Fruit fly (Drosophila melanogaster) whole organism, embryonic: ENCODE results near the gene CG32816.
A peak's percentile ranks its signal among the peaks of the same experiment; 100 is the strongest.

Source experiments
- Atf-2 ChIP-seq: fragments of 200-800 bp; sonication (Bioruptor generic); optimal IDR thresholded peaks from 2 replicates; lab custom pipeline; 2016; ENCODE audit warnings: missing biosample characterization, missing genetic modification characterization
- Atf3 ChIP-seq: fragments of 200-800 bp; sonication (Bioruptor generic); optimal IDR thresholded peaks from 3 replicates; lab custom pipeline; 2016; ENCODE audit warnings: missing biosample characterization, missing genetic modification characterization
- B-H1 ChIP-seq: fragments of 200-800 bp; sonication (Bioruptor generic); IDR thresholded peaks from 3 replicates; pipeline ENCODE4 v1.3.6; 2022; ENCODE audit warnings: missing biosample characterization, missing genetic modification characterization
- CG11696 ChIP-seq: fragments of 200-800 bp; sonication (Bioruptor generic); IDR thresholded peaks from 2 replicates; pipeline ENCODE4 v1.3.6; 2022; ENCODE audit warnings: missing biosample characterization, missing genetic modification characterization
- CG12071 ChIP-seq: fragments of 200-800 bp; sonication (Bioruptor generic); optimal IDR thresholded peaks from 3 replicates; lab custom pipeline; 2018; ENCODE audit warnings: missing biosample characterization, mild to moderate bottlenecking, missing genetic modification characterization
- CG12155 ChIP-seq: fragments of 200-800 bp; sonication (Bioruptor generic); optimal IDR thresholded peaks from 3 replicates; lab custom pipeline; 2016; ENCODE audit warnings: missing biosample characterization, missing genetic modification characterization
- CG12769 ChIP-seq: fragments of 200-800 bp; sonication (Bioruptor generic); optimal IDR thresholded peaks from 2 replicates; lab custom pipeline; 2019; ENCODE audit warnings: missing biosample characterization, mild to moderate bottlenecking, missing genetic modification characterization, moderate library complexity
- CG1529 ChIP-seq: fragments of 200-800 bp; sonication (Bioruptor generic); optimal IDR thresholded peaks from 3 replicates; lab custom pipeline; 2018; ENCODE audit warnings: missing biosample characterization, missing genetic modification characterization
- CG15514 ChIP-seq: fragments of 200-800 bp; sonication (Bioruptor generic); optimal IDR thresholded peaks from 3 replicates; lab custom pipeline; 2017; ENCODE audit warnings: missing biosample characterization, missing genetic modification characterization, mild to moderate bottlenecking, moderate library complexity, missing genetic modification reagents
- CG17385 ChIP-seq: fragments of 200-800 bp; sonication (Bioruptor generic); optimal IDR thresholded peaks from 3 replicates; lab custom pipeline; 2018; ENCODE audit warnings: missing biosample characterization, mild to moderate bottlenecking, missing genetic modification characterization
- CG4730 ChIP-seq: fragments of 200-800 bp; sonication (Bioruptor generic); IDR thresholded peaks from 2 replicates; pipeline ENCODE4 v1.3.6; 2022; ENCODE audit warnings: missing biosample characterization, missing genetic modification characterization
- CG5245 ChIP-seq: fragments of 200-800 bp; sonication (Bioruptor generic); optimal IDR thresholded peaks from 3 replicates; lab custom pipeline; 2016; ENCODE audit warnings: missing biosample characterization, missing genetic modification characterization
- CG6765 ChIP-seq: fragments of 200-800 bp; sonication (Bioruptor generic); optimal IDR thresholded peaks from 3 replicates; lab custom pipeline; 2017; ENCODE audit warnings: missing biosample characterization, mild to moderate bottlenecking, missing genetic modification characterization
- CG7745 ChIP-seq: fragments of 200-800 bp; sonication (Bioruptor generic); optimal IDR thresholded peaks from 2 replicates; lab custom pipeline; 2018; ENCODE audit warnings: missing biosample characterization, mild to moderate bottlenecking, missing genetic modification characterization, moderate library complexity
- CG7839 ChIP-seq: fragments of 200-800 bp; sonication (Bioruptor generic); optimal IDR thresholded peaks from 3 replicates; lab custom pipeline; 2018; ENCODE audit warnings: missing biosample characterization, mild to moderate bottlenecking, missing genetic modification characterization, moderate library complexity
- CG9727 ChIP-seq: fragments of 200-800 bp; sonication (Bioruptor generic); optimal IDR thresholded peaks from 3 replicates; lab custom pipeline; 2017; ENCODE audit warnings: missing biosample characterization, mild to moderate bottlenecking, missing genetic modification characterization
- Dip2 ChIP-seq: fragments of 200-800 bp; sonication (Bioruptor generic); IDR thresholded peaks from 2 replicates; pipeline ENCODE4 v1.3.6; 2022; ENCODE audit warnings: missing biosample characterization, missing genetic modification characterization
- Doc2 ChIP-seq: fragments of 200-800 bp; sonication (Bioruptor generic); IDR thresholded peaks from 2 replicates; pipeline ENCODE4 v1.3.6; 2022; ENCODE audit warnings: missing biosample characterization, missing genetic modification characterization
- Dref ChIP-seq: fragments of 200-800 bp; sonication (Bioruptor generic); IDR thresholded peaks from 2 replicates; pipeline ENCODE4 v1.3.6; 2022; ENCODE audit warnings: missing biosample characterization, missing genetic modification characterization
- Gsc ChIP-seq: fragments of 200-800 bp; sonication (Bioruptor generic); IDR thresholded peaks from 2 replicates; pipeline ENCODE4 v1.3.6; 2022; ENCODE audit warnings: missing biosample characterization, missing genetic modification characterization
- HLH4C ChIP-seq: fragments of 200-800 bp; sonication (Bioruptor generic); IDR thresholded peaks from 3 replicates; pipeline ENCODE4 v1.3.6; 2022; ENCODE audit warnings: missing biosample characterization, missing genetic modification characterization; ENCODE audit not compliant: partially characterized antibody
- Hand ChIP-seq: fragments of 200-800 bp; sonication (Bioruptor generic); optimal IDR thresholded peaks from 2 replicates; lab custom pipeline; 2017; ENCODE audit warnings: mild to moderate bottlenecking, missing biosample characterization, missing genetic modification reagents, missing genetic modification characterization
- MESR4 ChIP-seq: fragments of 200-800 bp; sonication (Bioruptor generic); optimal IDR thresholded peaks from 2 replicates; lab custom pipeline; 2018; ENCODE audit warnings: missing biosample characterization, mild to moderate bottlenecking, missing genetic modification characterization, moderate library complexity
- Max ChIP-seq: fragments of 200-800 bp; sonication (Bioruptor generic); optimal IDR thresholded peaks from 2 replicates; lab custom pipeline; 2016; ENCODE audit warnings: missing biosample characterization, mild to moderate bottlenecking, missing genetic modification characterization
- Myb ChIP-seq: fragments of 200-800 bp; sonication (Bioruptor generic); optimal IDR thresholded peaks from 2 replicates; lab custom pipeline; 2016; ENCODE audit warnings: missing biosample characterization, missing genetic modification characterization
- NC2α ChIP-seq: fragments of 200-800 bp; sonication (Bioruptor generic); optimal IDR thresholded peaks from 2 replicates; lab custom pipeline; 2016; ENCODE audit warnings: missing biosample characterization, missing genetic modification characterization
- Oaz ChIP-seq: fragments of 200-800 bp; sonication (Bioruptor generic); IDR thresholded peaks from 2 replicates; pipeline ENCODE4 v1.3.6; 2022; ENCODE audit warnings: missing biosample characterization, missing genetic modification characterization
- Optix ChIP-seq: fragments of 200-800 bp; sonication (Bioruptor generic); IDR thresholded peaks from 3 replicates; pipeline ENCODE4 v1.3.6; 2022; ENCODE audit warnings: missing biosample characterization, missing genetic modification characterization
- Ptx1 ChIP-seq: fragments of 200-800 bp; sonication (Bioruptor generic); IDR thresholded peaks from 2 replicates; pipeline ENCODE4 v1.3.6; 2022; ENCODE audit warnings: missing biosample characterization, missing genetic modification characterization
- Ravus ChIP-seq: fragments of 200-800 bp; sonication (Bioruptor generic); IDR thresholded peaks from 2 replicates; pipeline ENCODE4 v1.3.6; 2022; ENCODE audit warnings: missing biosample characterization, missing genetic modification characterization
- Sry-δ ChIP-seq: fragments of 200-800 bp; sonication (Bioruptor generic); optimal IDR thresholded peaks from 2 replicates; lab custom pipeline; 2016; ENCODE audit warnings: missing biosample characterization, missing genetic modification characterization
- ase ChIP-seq: fragments of 200-800 bp; sonication (Bioruptor generic); IDR thresholded peaks from 3 replicates; pipeline ENCODE4 v1.3.6; 2022; ENCODE audit warnings: missing biosample characterization, missing genetic modification characterization
- cad ChIP-seq: fragments of >200 bp; optimal IDR thresholded peaks from 2 replicates; lab custom pipeline; 2017; ENCODE audit warnings: missing biosample characterization, missing genetic modification characterization
- cas ChIP-seq: fragments of 200-800 bp; sonication (Bioruptor generic); IDR thresholded peaks from 2 replicates; pipeline ENCODE4 v1.3.6; 2022; ENCODE audit warnings: missing biosample characterization, missing genetic modification characterization
- chn ChIP-seq: fragments of 200-800 bp; sonication (Bioruptor generic); optimal IDR thresholded peaks from 2 replicates; lab custom pipeline; 2016; ENCODE audit warnings: missing biosample characterization, missing genetic modification characterization
- crp ChIP-seq, 2 experiments: fragments of 200-800 bp; sonication (Bioruptor generic); optimal IDR thresholded peaks; 2 replicates in 1 of 2; 3 replicates in 1 of 2; lab custom pipeline; 2017; ENCODE audit warnings: missing biosample characterization in 2 of 2, missing genetic modification characterization in 2 of 2, mild to moderate bottlenecking in 1 of 2, moderate library complexity in 1 of 2
- dmrt99B ChIP-seq: fragments of 200-800 bp; sonication (Bioruptor generic); optimal IDR thresholded peaks from 2 replicates; lab custom pipeline; 2018; ENCODE audit warnings: missing biosample characterization, mild to moderate bottlenecking, missing genetic modification characterization, moderate library complexity
- ems ChIP-seq: fragments of 200-800 bp; sonication (Bioruptor generic); optimal IDR thresholded peaks from 3 replicates; lab custom pipeline; 2016; ENCODE audit warnings: missing biosample characterization, missing genetic modification characterization
- fd64A ChIP-seq: fragments of 200-800 bp; sonication (Bioruptor generic); optimal IDR thresholded peaks from 3 replicates; lab custom pipeline; 2018; ENCODE audit warnings: missing biosample characterization, mild to moderate bottlenecking, missing genetic modification characterization
- gro ChIP-seq: fragments of 200-800 bp; sonication (Bioruptor generic); optimal IDR thresholded peaks from 2 replicates; lab custom pipeline; 2016; ENCODE audit warnings: missing biosample characterization, missing genetic modification characterization
- gsb-n ChIP-seq: fragments of 200-800 bp; sonication (Bioruptor generic); optimal IDR thresholded peaks from 3 replicates; lab custom pipeline; 2018; ENCODE audit warnings: missing biosample characterization, mild to moderate bottlenecking, missing genetic modification characterization
- gt ChIP-seq: fragments of 200-800 bp; sonication (Bioruptor generic); IDR thresholded peaks from 2 replicates; pipeline ENCODE4 v1.3.6; 2022; ENCODE audit warnings: missing biosample characterization, missing genetic modification characterization
- knrl ChIP-seq: fragments of 200-800 bp; sonication (Bioruptor generic); IDR thresholded peaks from 3 replicates; pipeline ENCODE4 v1.3.6; 2022; ENCODE audit warnings: missing biosample characterization, missing genetic modification characterization; ENCODE audit not compliant: partially characterized antibody
- lab ChIP-seq: fragments of 200-800 bp; sonication (Bioruptor generic); optimal IDR thresholded peaks from 3 replicates; lab custom pipeline; 2017; ENCODE audit warnings: missing biosample characterization, missing genetic modification characterization, mild to moderate bottlenecking, moderate library complexity, missing genetic modification reagents
- mirr ChIP-seq: fragments of 200-800 bp; sonication (Bioruptor generic); optimal IDR thresholded peaks from 3 replicates; lab custom pipeline; 2018; ENCODE audit warnings: missing biosample characterization, mild to moderate bottlenecking, missing genetic modification characterization
- nerfin-1 ChIP-seq: fragments of 200-800 bp; sonication (Bioruptor generic); optimal IDR thresholded peaks from 3 replicates; lab custom pipeline; 2019; ENCODE audit warnings: missing biosample characterization, mild to moderate bottlenecking, missing genetic modification characterization, moderate library complexity
- oc ChIP-seq: fragments of 200-800 bp; sonication (Bioruptor generic); optimal IDR thresholded peaks from 2 replicates; lab custom pipeline; 2018; ENCODE audit warnings: missing biosample characterization, mild to moderate bottlenecking, missing genetic modification characterization, moderate library complexity
- sc ChIP-seq, 3 experiments: fragments of >200 bp in 2 of 3; fragments of 200-800 bp in 1 of 3; sonication (Bioruptor generic) in 1 of 3; optimal IDR thresholded peaks; 2 replicates in 2 of 3; 3 replicates in 1 of 3; lab custom pipeline; 2017; ENCODE audit warnings: mild to moderate bottlenecking in 1 of 3, missing biosample characterization in 1 of 3, missing genetic modification characterization in 1 of 3, missing genetic modification reagents in 1 of 3
- unc-4 ChIP-seq: fragments of 200-800 bp; sonication (Bioruptor generic); IDR thresholded peaks from 2 replicates; pipeline ENCODE4 v1.3.6; 2022; ENCODE audit warnings: missing biosample characterization, missing genetic modification characterization; ENCODE audit not compliant: partially characterized antibody
- zfh1 ChIP-seq: fragments of 200-800 bp; sonication (Bioruptor generic); IDR thresholded peaks from 3 replicates; pipeline ENCODE4 v1.3.6; 2022; ENCODE audit warnings: missing biosample characterization, missing genetic modification characterization
- zfh2 ChIP-seq: fragments of 200-800 bp; sonication (Bioruptor generic); optimal IDR thresholded peaks from 2 replicates; lab custom pipeline; 2016; ENCODE audit warnings: missing biosample characterization, missing genetic modification characterization

Gene CG32816

DNA sequence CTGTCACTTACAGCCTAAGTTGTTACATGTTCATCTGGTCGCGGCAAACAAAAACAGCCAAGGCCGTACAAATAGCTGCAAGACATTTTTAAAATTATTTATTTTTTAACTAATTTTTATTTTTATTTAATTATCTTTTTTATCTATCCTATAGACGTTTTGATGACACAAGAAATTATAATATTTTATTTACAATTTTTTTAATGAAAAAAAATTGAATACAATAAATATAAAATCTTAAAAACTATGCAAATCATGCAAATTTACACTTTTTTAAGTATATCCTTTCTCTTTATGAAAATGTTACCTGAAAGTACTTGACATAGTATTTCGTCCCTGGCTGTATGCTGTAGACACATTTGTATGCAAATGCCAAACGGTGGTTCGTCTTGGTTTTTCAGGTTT is 132.4 kb downstream of the CG32816 start (continued):
- TF ChIP-seq NC2α (GFP tag; lab: Kevin White, UChicago) (no peak), CG12155 (GFP tag; lab: Kevin White, UChicago) (peak; percentile 3), Optix (GFP tag; lab: Robert Waterston, UW) (no peak), Dip2 (no peak), lab (GFP tag; lab: Kevin White, UChicago) (peak; percentile 73), Max (GFP tag; lab: Kevin White, UChicago) (peak; percentile 47), Doc2 (GFP tag; lab: Robert Waterston, UW) (no peak), Atf-2 (GFP tag; lab: Kevin White, UChicago) (no peak), Gsc (GFP tag; lab: Robert Waterston, UW) (no peak), unc-4 (GFP tag; lab: Robert Waterston, UW) (no peak), Ravus (no peak), chn (GFP tag; lab: Kevin White, UChicago) (no peak), CG6765 (peak; percentile 55), zfh2 (GFP tag; lab: Kevin White, UChicago) (no peak), sc (optimal IDR thresholded peaks at IDR 0.05; lab: Kevin White, UChicago) (no peak), sc (GFP tag; optimal IDR thresholded peaks at IDR 0.05; lab: Kevin White, UChicago) (peak; percentile 84), Sry-δ (GFP tag; lab: Kevin White, UChicago) (no peak), CG4730 (no peak), B-H1 (GFP tag; lab: Robert Waterston, UW) (peak; percentile 52; the same call in 2 of the 3 replicates), CG5245 (GFP tag; lab: Kevin White, UChicago) (no peak), Myb (GFP tag; lab: Kevin White, UChicago) (no peak), Hand (GFP tag; lab: Kevin White, UChicago) (peak; percentile 65), mirr (GFP tag; lab: Kevin White, UChicago) (no peak), cad (no peak), CG11696 (GFP tag; lab: Robert Waterston, UW) (peak; percentile 75), ase (0 out of 3 replicates have a peak, but pooled peaks have one; percentile 41), CG12071 (no peak), Dref (no peak), MESR4 (no peak), gt (GFP tag; lab: Robert Waterston, UW) (no peak), dmrt99B (peak; percentile 90), gro (no peak), cas (no peak), nerfin-1 (tag; lab: Kevin White, UChicago) (peak; percentile 77), oc (tag; lab: Kevin White, UChicago) (peak; percentile 68), CG1529 (GFP tag; lab: Kevin White, UChicago) (no peak), crp (GFP tag; optimal IDR thresholded peaks at IDR 0.05; lab: Kevin White, UChicago) (no peak), zfh1 (GFP tag; lab: Robert Waterston, UW) (0 out of 3 replicates have a peak, but pooled peaks have one; percentile 31), ems (GFP tag; lab: Kevin White, UChicago) (no peak), CG12769 (tag; lab: Kevin White, UChicago) (no peak), knrl (no peak), CG7745 (tag; lab: Kevin White, UChicago) (no peak), Ptx1 (peak; percentile 75), HLH4C (GFP tag; lab: Robert Waterston, UW) (no peak), CG9727 (GFP tag; lab: Kevin White, UChicago) (peak; percentile 82), Atf3 (GFP tag; lab: Kevin White, UChicago) (no peak), CG17385 (peak; percentile 82), CG15514 (GFP tag; lab: Kevin White, UChicago) (peak; percentile 36), fd64A (GFP tag; lab: Kevin White, UChicago) (no peak), Oaz (no peak), CG7839 (peak; percentile 91), gsb-n (tag; lab: Kevin White, UChicago) (peak; percentile 90)
